Fruit fly (Drosophila melanogaster): ENCODE results near the gene mRpL11.

mRpL11 gene

DNA sequence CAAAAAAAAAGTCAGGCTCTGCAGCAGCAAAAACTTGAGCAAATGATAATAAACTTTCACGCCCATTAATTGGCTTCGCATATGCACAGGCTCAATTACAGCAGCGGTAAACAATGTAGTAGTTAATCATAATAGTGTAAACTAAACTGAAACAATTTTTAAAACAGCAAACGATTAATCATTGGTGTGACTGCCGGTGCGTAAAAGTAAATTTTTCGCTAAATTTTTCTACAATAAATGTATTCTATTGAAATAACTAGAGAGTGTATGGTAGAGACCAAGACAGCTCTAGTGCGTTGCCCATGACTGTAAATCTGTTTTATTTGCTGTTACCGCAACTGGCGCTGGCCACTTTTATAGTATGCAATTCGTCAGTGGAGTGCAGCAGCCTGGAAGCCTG lies 13.6 kb upstream of the mRpL11 start (continued):
- no peak for TF ChIP-seq GATAd (GFP tag; optimal IDR thresholded peaks at IDR 0.05)
- no peak for TF ChIP-seq Dfd (GFP tag; optimal IDR thresholded peaks at IDR 0.05)
- TF ChIP-seq CG32264 (GFP tag; optimal IDR thresholded peaks at IDR 0.05): no peak

DNA sequence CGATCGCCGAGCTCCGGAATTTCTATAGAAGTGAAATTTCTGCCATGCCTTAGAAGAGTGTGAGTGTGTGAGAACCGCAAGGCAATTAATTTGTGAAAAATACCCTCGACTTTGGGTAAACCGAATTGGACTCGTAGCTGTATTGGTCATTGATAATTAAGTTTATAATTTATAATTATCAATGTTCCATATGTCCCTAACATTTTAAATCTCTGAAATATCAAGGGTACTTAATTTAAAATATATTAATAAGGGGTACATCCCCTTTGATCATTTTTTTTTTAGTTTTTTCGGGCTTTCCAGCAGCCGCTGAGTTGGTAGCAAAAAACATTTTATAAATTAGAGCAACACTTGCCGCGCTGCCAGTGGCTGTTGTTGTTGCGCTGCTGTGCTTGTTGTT lies 6.5 kb upstream of the mRpL11 start:
- TF ChIP-seq psq (GFP tag; optimal IDR thresholded peaks at IDR 0.05) (no peak), N (GFP tag; optimal IDR thresholded peaks at IDR 0.05) (no peak), Myc (optimal IDR thresholded peaks at IDR 0.05) (no peak), sv (GFP tag; optimal IDR thresholded peaks at IDR 0.05) (no peak), brk (GFP tag; optimal IDR thresholded peaks at IDR 0.05) (no peak), jim (GFP tag; optimal IDR thresholded peaks at IDR 0.05) (no peak), Abd-B (GFP tag; optimal IDR thresholded peaks at IDR 0.05) (no peak), OdsH (GFP tag; optimal IDR thresholded peaks at IDR 0.05) (no peak), CrebA (GFP tag; optimal IDR thresholded peaks at IDR 0.05; ENCODE audit: borderline replicate concordance) (no peak), Hr78 (GFP tag; optimal IDR thresholded peaks at IDR 0.05) (no peak), CG32264 (GFP tag; optimal IDR thresholded peaks at IDR 0.05) (no peak), CG9705 (GFP tag; optimal IDR thresholded peaks at IDR 0.05) (no peak), foxo (GFP tag; optimal IDR thresholded peaks at IDR 0.05) (no peak), sage (GFP tag; optimal IDR thresholded peaks at IDR 0.05) (no peak), dsf (GFP tag; optimal IDR thresholded peaks at IDR 0.05; ENCODE audit: borderline replicate concordance) (no peak), woc (GFP tag; optimal IDR thresholded peaks at IDR 0.05) (no peak), usp (GFP tag; optimal IDR thresholded peaks at IDR 0.05) (no peak), lola (GFP tag; optimal IDR thresholded peaks at IDR 0.05) (no peak), Dif (GFP tag; optimal IDR thresholded peaks at IDR 0.05; ENCODE audit: partially characterized antibody) (no peak), Hnf4 (GFP tag; optimal IDR thresholded peaks at IDR 0.05) (no peak)

DNA sequence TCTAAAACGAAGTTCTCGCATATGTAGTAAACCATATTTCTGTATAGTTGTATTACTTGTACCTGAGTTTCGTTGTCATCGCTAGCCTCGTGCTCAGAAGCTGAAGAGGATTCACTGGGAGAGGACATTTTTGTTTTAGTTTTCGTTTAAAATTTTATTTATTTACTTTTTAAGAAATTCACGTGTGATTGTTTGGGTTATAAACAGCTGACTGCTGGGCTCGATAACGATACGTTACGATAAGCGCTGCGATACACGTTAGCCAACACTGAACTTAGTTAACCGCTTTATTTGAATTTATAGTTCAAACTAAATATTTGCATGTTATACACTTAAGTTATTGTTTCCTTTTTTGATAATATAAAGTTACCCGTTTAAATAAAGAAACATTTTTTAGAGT lies 1.8 kb downstream of the mRpL11 start, which contains the start of gene CG8461:
TSS of gene CG8461 (minus strand) at position 218 of the 400 bp plus-strand sequence.
- TF ChIP-seq tai (GFP tag; optimal IDR thresholded peaks at IDR 0.05) (no peak), Hnf4 (GFP tag; optimal IDR thresholded peaks at IDR 0.05) (peak; percentile 26), foxo (GFP tag; optimal IDR thresholded peaks at IDR 0.05) (peak in 1 of 2 experiments; percentile 19)

DNA sequence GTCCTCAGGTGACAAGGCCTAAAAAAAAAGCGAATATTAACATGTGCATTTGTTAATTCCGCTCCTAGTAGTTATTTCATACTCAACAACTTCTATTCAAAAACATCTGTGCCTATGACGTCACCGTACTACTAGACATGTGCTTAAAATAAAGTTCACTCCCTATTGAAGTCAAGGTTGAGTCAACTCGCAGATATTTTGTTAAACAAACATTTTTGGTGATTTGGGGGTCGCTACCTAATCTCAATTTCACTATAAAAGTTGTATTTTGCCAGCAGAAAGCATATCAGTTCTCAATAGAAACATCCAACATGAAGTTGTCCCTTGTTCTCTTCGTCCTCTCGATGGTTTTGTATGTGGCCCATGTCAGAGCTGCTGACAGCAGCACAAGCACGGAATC lies 5.1 kb downstream of the mRpL11 start, which contains the start of gene CG34273:
TSS of gene CG34273 (plus strand) at position 301 of the 400 bp plus-strand sequence.
- TF ChIP-seq sv (GFP tag; optimal IDR thresholded peaks at IDR 0.05): no peak
- TF ChIP-seq dsf (GFP tag; optimal IDR thresholded peaks at IDR 0.05; ENCODE audit: borderline replicate concordance): no peak
- no peak for TF ChIP-seq Dif (GFP tag; optimal IDR thresholded peaks at IDR 0.05; ENCODE audit: partially characterized antibody)
- TF ChIP-seq woc (GFP tag; optimal IDR thresholded peaks at IDR 0.05): no peak
- no peak for TF ChIP-seq OdsH (GFP tag; optimal IDR thresholded peaks at IDR 0.05)
- TF ChIP-seq jim (GFP tag; optimal IDR thresholded peaks at IDR 0.05): no peak
- TF ChIP-seq br (GFP tag; optimal IDR thresholded peaks at IDR 0.05): no peak
- no peak for TF ChIP-seq usp (GFP tag; optimal IDR thresholded peaks at IDR 0.05)
- no peak for TF ChIP-seq CG32264 (GFP tag; optimal IDR thresholded peaks at IDR 0.05)

DNA sequence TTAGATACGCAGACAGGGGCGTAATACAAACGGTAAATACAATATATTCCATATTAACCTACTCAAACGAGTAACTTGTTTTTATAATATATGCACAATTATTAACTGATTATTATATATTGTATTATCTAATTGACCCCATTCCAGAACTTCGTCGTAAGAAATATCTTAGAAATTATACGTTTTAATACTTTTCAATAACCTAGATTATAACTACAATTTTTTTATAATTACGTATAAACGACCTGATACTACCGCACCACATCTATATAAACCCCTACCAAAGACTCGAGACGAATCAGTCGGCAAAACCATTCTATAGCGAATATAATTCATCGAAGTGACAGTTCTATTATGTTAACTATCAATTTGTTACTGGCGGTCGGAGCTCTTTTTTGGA lies 9.1 kb downstream of the mRpL11 start, which contains the start of gene Cyp313a1:
TSS of gene Cyp313a1 (plus strand) at position 301 of the 400 bp plus-strand sequence.
- TF ChIP-seq dmrt93B (GFP tag; optimal IDR thresholded peaks at IDR 0.05) (no peak), brk (GFP tag; optimal IDR thresholded peaks at IDR 0.05) (no peak), woc (GFP tag; optimal IDR thresholded peaks at IDR 0.05) (no peak), Hr83 (GFP tag; optimal IDR thresholded peaks at IDR 0.05; ENCODE audit: poor library complexity, severe bottlenecking) (no peak), GATAd (GFP tag; optimal IDR thresholded peaks at IDR 0.05) (no peak), OdsH (GFP tag; optimal IDR thresholded peaks at IDR 0.05) (no peak), CG9705 (GFP tag; optimal IDR thresholded peaks at IDR 0.05) (no peak), HLH106 (tag; optimal IDR thresholded peaks at IDR 0.05) (no peak), Vsx2 (GFP tag; optimal IDR thresholded peaks at IDR 0.05; ENCODE audit: partially characterized antibody) (no peak), N (GFP tag; optimal IDR thresholded peaks at IDR 0.05) (no peak), jim (GFP tag; optimal IDR thresholded peaks at IDR 0.05) (no peak), usp (GFP tag; optimal IDR thresholded peaks at IDR 0.05) (no peak), pan (optimal IDR thresholded peaks at IDR 0.05) (no peak)

DNA sequence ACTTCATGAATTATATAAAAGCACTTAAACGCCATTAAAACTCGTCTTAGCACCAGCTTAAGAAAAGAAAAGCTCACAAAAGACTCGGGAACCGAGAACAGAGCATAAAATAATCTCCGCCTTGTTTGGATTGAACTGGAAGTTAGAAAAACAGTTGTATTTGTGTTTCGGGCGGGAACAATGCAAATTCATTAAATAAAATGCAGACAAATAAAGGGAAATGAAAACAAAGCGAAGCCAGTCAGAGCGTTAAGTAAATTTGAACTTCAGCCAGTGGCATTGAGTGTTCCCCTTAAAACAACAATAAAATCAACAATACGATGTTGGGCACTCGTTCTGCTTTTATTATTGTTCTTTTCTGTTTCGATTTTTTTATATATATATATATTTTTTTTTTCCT lies 15.0 kb downstream of the mRpL11 start:
- TF ChIP-seq Sp1 (GFP tag; optimal IDR thresholded peaks at IDR 0.05): no peak
- no peak for TF ChIP-seq OdsH (GFP tag; optimal IDR thresholded peaks at IDR 0.05)
- TF ChIP-seq rgr (GFP tag; optimal IDR thresholded peaks at IDR 0.05): no peak
- no peak for TF ChIP-seq Dfd (GFP tag; optimal IDR thresholded peaks at IDR 0.05)
- no peak for TF ChIP-seq ey (GFP tag; optimal IDR thresholded peaks at IDR 0.05)
- no peak for TF ChIP-seq Hnf4 (GFP tag; optimal IDR thresholded peaks at IDR 0.05)
- TF ChIP-seq Jra (GFP tag; optimal IDR thresholded peaks at IDR 0.05): no peak
- no peak for TF ChIP-seq dmrt93B (GFP tag; optimal IDR thresholded peaks at IDR 0.05)
- TF ChIP-seq sv (GFP tag; optimal IDR thresholded peaks at IDR 0.05): no peak
- no peak for TF ChIP-seq tai (GFP tag; optimal IDR thresholded peaks at IDR 0.05)
- no peak for TF ChIP-seq fru (GFP tag; optimal IDR thresholded peaks at IDR 0.05)
